Fruit fly (Drosophila melanogaster) whole organism, embryonic: ENCODE data around the gene pyx.
A peak's percentile ranks its signal among the peaks of the same experiment; 100 is the strongest.

Source experiments
- Bteb2 ChIP-seq: fragments of 200-800 bp; sonication (Bioruptor generic); optimal IDR thresholded peaks from 2 replicates; lab custom pipeline; 2016; ENCODE audit warnings: missing biosample characterization, missing genetic modification characterization
- CG1024 ChIP-seq: fragments of 200-800 bp; sonication (Bioruptor generic); IDR thresholded peaks from 2 replicates; pipeline ENCODE4 v1.3.6; 2022; ENCODE audit warnings: missing biosample characterization, missing genetic modification characterization
- CG12104 ChIP-seq: fragments of 200-800 bp; sonication (Bioruptor generic); optimal IDR thresholded peaks from 3 replicates; lab custom pipeline; 2016; ENCODE audit warnings: missing biosample characterization, missing genetic modification characterization
- CG12744 ChIP-seq: fragments of 200-800 bp; sonication (Bioruptor generic); optimal IDR thresholded peaks from 2 replicates; lab custom pipeline; 2016; ENCODE audit warnings: missing biosample characterization, missing genetic modification characterization
- CG13424 ChIP-seq: fragments of 200-800 bp; sonication (Bioruptor generic); optimal IDR thresholded peaks from 2 replicates; lab custom pipeline; 2019; ENCODE audit warnings: missing biosample characterization, mild to moderate bottlenecking, missing genetic modification characterization, moderate library complexity
- CG13775 ChIP-seq: fragments of 200-800 bp; sonication (Bioruptor generic); optimal IDR thresholded peaks from 3 replicates; lab custom pipeline; 2017; ENCODE audit warnings: missing biosample characterization, mild to moderate bottlenecking, missing genetic modification characterization
- CG14667 ChIP-seq: fragments of 200-800 bp; sonication (Bioruptor generic); IDR thresholded peaks from 2 replicates; pipeline ENCODE4 v1.3.6; 2022; ENCODE audit warnings: missing biosample characterization, missing genetic modification characterization
- CG15601 ChIP-seq: fragments of 200-800 bp; sonication (Bioruptor generic); optimal IDR thresholded peaks from 3 replicates; lab custom pipeline; 2019; ENCODE audit warnings: missing biosample characterization, mild to moderate bottlenecking, missing genetic modification characterization, moderate library complexity
- CG1602 ChIP-seq: fragments of 200-800 bp; sonication (Bioruptor generic); optimal IDR thresholded peaks from 3 replicates; lab custom pipeline; 2016; ENCODE audit warnings: missing biosample characterization, missing genetic modification characterization
- CG17612 ChIP-seq: fragments of 200-800 bp; sonication (Bioruptor generic); IDR thresholded peaks from 2 replicates; pipeline ENCODE4 v1.3.6; 2022; ENCODE audit warnings: missing biosample characterization, missing genetic modification characterization
- CG2129 ChIP-seq: fragments of 200-800 bp; sonication (Bioruptor generic); IDR thresholded peaks from 2 replicates; pipeline ENCODE4 v1.3.6; 2022; ENCODE audit warnings: missing biosample characterization, missing genetic modification characterization; ENCODE audit not compliant: partially characterized antibody
- CG31441 ChIP-seq: fragments of 200-800 bp; sonication (Bioruptor generic); IDR thresholded peaks from 2 replicates; pipeline ENCODE4 v1.3.6; 2022; ENCODE audit warnings: missing biosample characterization, missing genetic modification characterization
- CG34376 ChIP-seq: fragments of 200-800 bp; sonication (Bioruptor generic); optimal IDR thresholded peaks from 2 replicates; lab custom pipeline; 2018; ENCODE audit warnings: missing biosample characterization, mild to moderate bottlenecking, missing genetic modification characterization
- CG3726 ChIP-seq: fragments of 200-800 bp; sonication (Bioruptor generic); IDR thresholded peaks from 3 replicates; pipeline ENCODE4, ENCODE4 v1.3.6; 2022; ENCODE audit warnings: missing biosample characterization, missing genetic modification characterization
- CG3847 ChIP-seq: fragments of 200-800 bp; sonication (Bioruptor generic); IDR thresholded peaks from 2 replicates; pipeline ENCODE4 v1.3.6; 2022; ENCODE audit warnings: missing biosample characterization, missing genetic modification characterization
- CG3995 ChIP-seq: fragments of 200-800 bp; sonication (Bioruptor generic); optimal IDR thresholded peaks from 3 replicates; lab custom pipeline; 2016; ENCODE audit warnings: missing biosample characterization, missing genetic modification characterization
- CG6175 ChIP-seq: fragments of 200-800 bp; sonication (Bioruptor generic); IDR thresholded peaks from 3 replicates; pipeline ENCODE4 v1.3.6; 2022; ENCODE audit warnings: missing biosample characterization, missing genetic modification characterization
- CG6689 ChIP-seq: fragments of 200-800 bp; sonication (Bioruptor generic); IDR thresholded peaks from 2 replicates; pipeline ENCODE4 v1.3.6; 2022; ENCODE audit warnings: missing biosample characterization, missing genetic modification characterization
- CG6765 ChIP-seq: fragments of 200-800 bp; sonication (Bioruptor generic); optimal IDR thresholded peaks from 3 replicates; lab custom pipeline; 2017; ENCODE audit warnings: missing biosample characterization, mild to moderate bottlenecking, missing genetic modification characterization
- CG6854 ChIP-seq: fragments of 200-800 bp; sonication (Bioruptor generic); optimal IDR thresholded peaks from 3 replicates; lab custom pipeline; 2017; ENCODE audit warnings: missing biosample characterization, mild to moderate bottlenecking, missing genetic modification characterization
- CG7839 ChIP-seq: fragments of 200-800 bp; sonication (Bioruptor generic); optimal IDR thresholded peaks from 3 replicates; lab custom pipeline; 2018; ENCODE audit warnings: missing biosample characterization, mild to moderate bottlenecking, missing genetic modification characterization, moderate library complexity
- Chrac-16 ChIP-seq: fragments of 200-800 bp; sonication (Bioruptor generic); optimal IDR thresholded peaks from 3 replicates; lab custom pipeline; 2016; ENCODE audit warnings: missing biosample characterization, missing genetic modification characterization
- CkIIα-i1 ChIP-seq: fragments of 200-800 bp; sonication (Bioruptor generic); IDR thresholded peaks from 2 replicates; pipeline ENCODE4 v1.3.6; 2022; ENCODE audit warnings: missing biosample characterization, missing genetic modification characterization
- Dek ChIP-seq: fragments of 200-800 bp; sonication (Bioruptor generic); optimal IDR thresholded peaks from 3 replicates; lab custom pipeline; 2019; ENCODE audit warnings: missing biosample characterization, mild to moderate bottlenecking, missing genetic modification characterization, moderate library complexity
- Doc2 ChIP-seq: fragments of 200-800 bp; sonication (Bioruptor generic); IDR thresholded peaks from 2 replicates; pipeline ENCODE4 v1.3.6; 2022; ENCODE audit warnings: missing biosample characterization, missing genetic modification characterization
- Drgx ChIP-seq: fragments of 200-800 bp; sonication (Bioruptor generic); IDR thresholded peaks from 2 replicates; pipeline ENCODE4 v1.3.6; 2022; ENCODE audit warnings: missing biosample characterization, missing genetic modification characterization
- E2f1 ChIP-seq: fragments of 200-800 bp; sonication (Bioruptor generic); IDR thresholded peaks from 2 replicates; pipeline ENCODE4 v1.3.6; 2022; ENCODE audit warnings: missing biosample characterization, missing genetic modification characterization
- E2f2 ChIP-seq: fragments of 200-800 bp; sonication (Bioruptor generic); IDR thresholded peaks from 2 replicates; pipeline ENCODE4 v1.3.6; 2022; ENCODE audit warnings: missing biosample characterization, missing genetic modification characterization
- Fer1 ChIP-seq: fragments of 200-800 bp; sonication (Bioruptor generic); optimal IDR thresholded peaks from 2 replicates; lab custom pipeline; 2017; ENCODE audit warnings: missing biosample characterization, mild to moderate bottlenecking, missing genetic modification characterization
- Max ChIP-seq: fragments of 200-800 bp; sonication (Bioruptor generic); optimal IDR thresholded peaks from 2 replicates; lab custom pipeline; 2016; ENCODE audit warnings: missing biosample characterization, mild to moderate bottlenecking, missing genetic modification characterization
- Myb ChIP-seq: fragments of 200-800 bp; sonication (Bioruptor generic); optimal IDR thresholded peaks from 2 replicates; lab custom pipeline; 2016; ENCODE audit warnings: missing biosample characterization, missing genetic modification characterization
- Nf-YC ChIP-seq: fragments of 200-800 bp; optimal IDR thresholded peaks from 3 replicates; lab custom pipeline; 2019; ENCODE audit warnings: missing biosample characterization, mild to moderate bottlenecking, missing genetic modification characterization, moderate library complexity
- NfI ChIP-seq: fragments of 200-800 bp; sonication (Bioruptor generic); optimal IDR thresholded peaks from 3 replicates; lab custom pipeline; 2018; ENCODE audit warnings: missing biosample characterization, mild to moderate bottlenecking, missing genetic modification characterization, moderate library complexity
- Opbp ChIP-seq: fragments of 200-800 bp; sonication (Bioruptor generic); IDR thresholded peaks from 3 replicates; pipeline ENCODE4 v1.3.6; 2022; ENCODE audit warnings: missing biosample characterization, missing genetic modification characterization; ENCODE audit not compliant: partially characterized antibody
- PHDP ChIP-seq: fragments of 200-800 bp; sonication (Bioruptor generic); optimal IDR thresholded peaks from 3 replicates; lab custom pipeline; 2018; ENCODE audit warnings: missing biosample characterization, mild to moderate bottlenecking, missing genetic modification characterization, moderate library complexity
- Sry-δ ChIP-seq: fragments of 200-800 bp; sonication (Bioruptor generic); optimal IDR thresholded peaks from 2 replicates; lab custom pipeline; 2016; ENCODE audit warnings: missing biosample characterization, missing genetic modification characterization
- ase ChIP-seq: fragments of 200-800 bp; sonication (Bioruptor generic); IDR thresholded peaks from 3 replicates; pipeline ENCODE4 v1.3.6; 2022; ENCODE audit warnings: missing biosample characterization, missing genetic modification characterization
- az2 ChIP-seq: fragments of 200-800 bp; sonication (Bioruptor generic); optimal IDR thresholded peaks from 3 replicates; lab custom pipeline; 2016; ENCODE audit warnings: missing biosample characterization, missing genetic modification characterization
- corto ChIP-seq: fragments of 200-800 bp; sonication (Bioruptor generic); optimal IDR thresholded peaks from 2 replicates; lab custom pipeline; 2016; ENCODE audit warnings: missing biosample characterization, mild to moderate bottlenecking, missing genetic modification characterization, moderate library complexity
- da ChIP-seq: fragments of 200-800 bp; sonication (Bioruptor generic); optimal IDR thresholded peaks from 2 replicates; lab custom pipeline; 2016; ENCODE audit warnings: missing biosample characterization, missing genetic modification characterization
- fd96Cb ChIP-seq: fragments of 200-800 bp; sonication (Bioruptor generic); optimal IDR thresholded peaks from 2 replicates; lab custom pipeline; 2018; ENCODE audit warnings: missing biosample characterization, mild to moderate bottlenecking, missing genetic modification characterization, moderate library complexity
- jigr1 ChIP-seq: fragments of 200-800 bp; sonication (Bioruptor generic); IDR thresholded peaks from 3 replicates; pipeline ENCODE4 v1.3.6; 2022; ENCODE audit warnings: missing biosample characterization, missing genetic modification characterization
- lilli ChIP-seq: fragments of 200-800 bp; sonication (Bioruptor generic); optimal IDR thresholded peaks from 3 replicates; lab custom pipeline; 2016; ENCODE audit warnings: missing biosample characterization, missing genetic modification characterization
- lmd ChIP-seq: fragments of 200-800 bp; sonication (Bioruptor generic); IDR thresholded peaks from 2 replicates; pipeline ENCODE4 v1.3.6; 2022; ENCODE audit warnings: missing biosample characterization, missing genetic modification characterization
- org-1 ChIP-seq: fragments of 200-800 bp; sonication (Bioruptor generic); optimal IDR thresholded peaks from 2 replicates; lab custom pipeline; 2017; ENCODE audit warnings: missing biosample characterization, missing genetic modification characterization
- seq ChIP-seq: fragments of 200-800 bp; sonication (Bioruptor generic); IDR thresholded peaks from 2 replicates; pipeline ENCODE4 v1.3.6; 2022; ENCODE audit warnings: missing biosample characterization, missing genetic modification characterization
- slbo ChIP-seq: fragments of 200-800 bp; sonication (Bioruptor generic); IDR thresholded peaks from 2 replicates; pipeline ENCODE4 v1.3.6; 2022; ENCODE audit warnings: missing biosample characterization, missing genetic modification characterization
- wdn ChIP-seq: fragments of 200-800 bp; sonication (Bioruptor generic); IDR thresholded peaks from 2 replicates; pipeline ENCODE4 v1.3.6; 2022; ENCODE audit warnings: missing biosample characterization, missing genetic modification characterization
- zfh2 ChIP-seq: fragments of 200-800 bp; sonication (Bioruptor generic); optimal IDR thresholded peaks from 2 replicates; lab custom pipeline; 2016; ENCODE audit warnings: missing biosample characterization, missing genetic modification characterization

The pyx gene

DNA sequence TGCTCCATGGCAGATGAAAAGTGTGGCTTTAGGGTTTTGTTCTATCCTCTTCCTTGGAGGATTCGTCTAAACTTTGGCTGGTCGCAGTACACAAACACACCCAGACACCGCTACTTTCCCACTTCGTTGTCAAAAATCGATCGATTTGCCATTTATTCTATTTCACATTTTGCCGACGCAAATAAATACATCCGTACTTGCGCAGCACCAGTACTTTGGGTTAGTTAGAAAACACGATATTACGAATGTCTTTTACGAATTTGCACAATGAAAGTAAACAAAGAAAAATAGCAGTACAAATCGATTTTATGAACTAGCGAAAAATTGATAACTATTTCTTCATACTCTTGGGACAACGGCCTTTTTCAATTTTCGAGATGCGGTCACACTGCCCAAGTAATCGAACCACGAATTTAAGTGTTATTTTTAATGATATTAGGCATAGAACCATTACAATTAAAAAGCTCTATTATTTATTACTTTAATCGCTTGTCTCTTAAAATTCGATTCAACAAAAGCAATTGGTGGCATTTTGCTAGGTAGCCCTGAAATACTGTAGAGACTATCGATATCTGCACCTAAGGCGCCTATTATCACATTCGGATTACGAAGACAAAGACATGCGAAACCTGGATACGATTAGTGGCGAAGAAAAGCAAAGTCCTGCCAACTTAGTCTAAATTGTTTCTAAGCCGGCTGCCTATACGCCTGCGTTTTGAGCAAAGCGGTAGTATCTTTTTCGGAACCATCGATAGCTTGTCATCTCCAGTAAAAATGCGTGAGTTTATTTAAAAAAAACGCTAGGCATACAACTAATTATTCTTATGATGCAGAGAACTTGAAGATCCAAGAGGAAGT lies 35.0 kb upstream of the pyx start, which contains the start of the genes DIP2 and wac (continued):
- TF ChIP-seq CG2129 (GFP tag; lab: Robert Waterston, UW) (peak; percentile 55), CG3847 (GFP tag; lab: Robert Waterston, UW) (peak; percentile 77), lilli (GFP tag; lab: Kevin White, UChicago) (peak; percentile 93), slbo (GFP tag; lab: Robert Waterston, UW) (peak; percentile 89), Sry-δ (peak; percentile 98), CG6175 (GFP tag; lab: Robert Waterston, UW) (peak; percentile 50; the same call in 2 of the 3 replicates), ase (peak; percentile 65), CG3995 (GFP tag; lab: Kevin White, UChicago) (peak; percentile 45), CG12744 (GFP tag; lab: Kevin White, UChicago) (peak; percentile 67), Drgx (GFP tag; lab: Robert Waterston, UW) (peak; percentile 40; the same call in 1 of the 2 replicates), CkIIα-i1 (GFP tag; lab: Robert Waterston, UW) (no peak), CG15601 (tag; lab: Kevin White, UChicago) (peak; percentile 71), CG34376 (GFP tag; lab: Kevin White, UChicago) (peak; percentile 84), lmd (peak; percentile 61; the same call in 1 of the 2 replicates), CG1024 (peak; percentile 62; the same call in 1 of the 2 replicates), wdn (peak; percentile 61), org-1 (no peak), CG7839 (tag; lab: Kevin White, UChicago) (no peak), Max (GFP tag; lab: Kevin White, UChicago) (peak; percentile 70), zfh2 (peak; percentile 93), Chrac-16 (GFP tag; lab: Kevin White, UChicago) (peak; percentile 85), Opbp (GFP tag; lab: Robert Waterston, UW) (peak; percentile 87), CG1602 (GFP tag; lab: Kevin White, UChicago) (peak; percentile 42), corto (GFP tag; lab: Kevin White, UChicago) (peak; percentile 30), PHDP (peak; percentile 47), Bteb2 (GFP tag; lab: Kevin White, UChicago) (peak; percentile 71), CG6854 (GFP tag; lab: Kevin White, UChicago) (peak; percentile 50), CG17612 (GFP tag; lab: Robert Waterston, UW) (peak; percentile 36; the same call in 1 of the 2 replicates), az2 (GFP tag; lab: Kevin White, UChicago) (peak; percentile 79), CG6689 (GFP tag; lab: Robert Waterston, UW) (peak; percentile 40; the same call in 1 of the 2 replicates), da (GFP tag; lab: Kevin White, UChicago) (peak; percentile 69), CG3726 (no peak), Myb (GFP tag; lab: Kevin White, UChicago) (peak; percentile 81), Nf-YC (tag; lab: Kevin White, UChicago) (peak; percentile 75), CG13424 (peak; percentile 60), Dek (no peak), CG31441 (no peak; the same call in 1 of the 2 replicates), Doc2 (GFP tag; lab: Robert Waterston, UW) (no peak), Fer1 (GFP tag; lab: Kevin White, UChicago) (peak; percentile 53), CG12104 (GFP tag; lab: Kevin White, UChicago) (peak; percentile 3), E2f1 (GFP tag; lab: Robert Waterston, UW) (no peak; the same call in none of the 2 replicates), E2f2 (GFP tag; lab: Robert Waterston, UW) (peak; percentile 88), jigr1 (GFP tag; lab: Robert Waterston, UW) (no peak), CG14667 (GFP tag; lab: Robert Waterston, UW) (no peak), CG6765 (GFP tag; lab: Kevin White, UChicago) (peak; percentile 42), NfI (GFP tag; lab: Kevin White, UChicago) (peak; percentile 70), CG13775 (GFP tag; lab: Kevin White, UChicago) (peak; percentile 72), fd96Cb (tag; lab: Kevin White, UChicago) (peak; percentile 42), seq (GFP tag; lab: Robert Waterston, UW) (no peak; the same call in 1 of the 2 replicates)
